Fruit fly (Drosophila melanogaster) whole organism: ENCODE results near the gene CG12316.

ENCODE experiments used
- CG8478 ChIP-seq: fragments of >200 bp; optimal IDR thresholded peaks from 2 replicates; lab custom pipeline; 2018; ENCODE audit warnings: inconsistent platforms
- Dll ChIP-seq: fragments of >200 bp; optimal IDR thresholded peaks from 2 replicates; lab custom pipeline; 2017
- EcR ChIP-seq, 2 experiments: fragments of >200 bp; optimal IDR thresholded peaks; 2 replicates each; lab custom pipeline; 2017; ENCODE audit warnings: missing biosample characterization in 2 of 2, missing genetic modification characterization in 2 of 2, missing genetic modification reagents in 2 of 2
- pan ChIP-seq: fragments of >200 bp; optimal IDR thresholded peaks from 2 replicates; lab custom pipeline; 2017
- psq ChIP-seq: fragments of >200 bp; optimal IDR thresholded peaks from 2 replicates; lab custom pipeline; 2017
- usp ChIP-seq: fragments of >200 bp; optimal IDR thresholded peaks from 2 replicates; lab custom pipeline; 2017; ENCODE audit warnings: missing biosample characterization, missing genetic modification characterization, mixed read lengths

CG12316 gene

DNA sequence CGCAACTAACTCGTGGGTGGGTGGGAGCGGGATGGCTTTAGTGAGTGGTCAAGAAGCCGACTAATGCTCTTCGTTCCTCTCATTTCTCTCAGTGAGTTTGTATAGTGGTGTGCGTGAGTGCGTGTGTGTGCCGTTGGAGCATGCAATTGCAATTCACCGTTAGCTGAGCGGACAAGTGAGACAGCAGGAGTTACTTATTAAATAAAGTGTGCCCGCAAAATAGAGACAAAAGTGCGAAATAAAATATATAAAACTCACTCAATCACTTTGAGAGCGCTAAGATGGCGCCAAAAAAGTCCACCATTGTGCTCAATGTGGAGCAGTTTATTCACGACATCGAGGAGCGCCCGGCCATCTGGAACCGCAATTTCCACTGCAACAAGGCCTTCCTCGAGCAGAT, 28.2 kb downstream of the CG12316 start:
- TF ChIP-seq Dll = no peak
- TF ChIP-seq pan (lab: Kevin White, UChicago) = no peak
- TF ChIP-seq EcR (GFP tag; optimal IDR thresholded peaks at IDR 0.05; lab: Kevin White, UChicago) = no peak
- TF ChIP-seq CG8478 (lab: Kevin White, UChicago) = no peak
- no peak for TF ChIP-seq psq (lab: Kevin White, UChicago)
- no peak for TF ChIP-seq usp (GFP tag; lab: Kevin White, UChicago)

DNA sequence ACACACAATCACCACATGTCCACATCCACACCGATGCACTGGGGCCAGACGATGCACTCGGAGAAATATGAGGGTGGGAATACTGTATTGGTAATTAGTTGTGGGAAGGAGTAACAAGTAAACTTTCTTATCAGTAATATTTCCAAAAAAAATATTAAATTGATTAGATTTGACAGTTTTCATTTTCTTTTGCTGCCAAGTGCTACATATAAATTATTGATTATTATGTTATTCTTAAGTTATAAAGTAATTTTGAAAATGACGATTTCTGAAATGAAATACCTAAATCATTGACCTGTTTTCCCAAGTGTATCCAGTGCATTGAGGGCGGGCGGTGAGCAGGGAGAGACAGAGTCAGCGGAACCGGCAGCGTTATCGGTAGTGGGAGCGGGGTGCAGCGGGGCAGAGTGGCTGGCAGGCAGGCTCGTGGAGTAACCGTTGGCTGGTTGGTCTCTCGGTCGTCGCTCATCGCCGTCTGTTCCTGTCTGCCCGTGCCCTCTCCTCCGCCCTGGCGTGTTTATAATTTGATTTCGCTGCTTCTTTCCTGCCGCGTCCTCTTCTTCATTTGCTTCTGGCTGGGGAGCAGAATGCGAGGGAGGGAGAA, 28.9 kb downstream of the CG12316 start:
- peak; percentile 53 for TF ChIP-seq pan (lab: Kevin White, UChicago)
- TF ChIP-seq psq (lab: Kevin White, UChicago) = no peak
- no peak for TF ChIP-seq EcR (GFP tag; optimal IDR thresholded peaks at IDR 0.05; lab: Kevin White, UChicago)

DNA sequence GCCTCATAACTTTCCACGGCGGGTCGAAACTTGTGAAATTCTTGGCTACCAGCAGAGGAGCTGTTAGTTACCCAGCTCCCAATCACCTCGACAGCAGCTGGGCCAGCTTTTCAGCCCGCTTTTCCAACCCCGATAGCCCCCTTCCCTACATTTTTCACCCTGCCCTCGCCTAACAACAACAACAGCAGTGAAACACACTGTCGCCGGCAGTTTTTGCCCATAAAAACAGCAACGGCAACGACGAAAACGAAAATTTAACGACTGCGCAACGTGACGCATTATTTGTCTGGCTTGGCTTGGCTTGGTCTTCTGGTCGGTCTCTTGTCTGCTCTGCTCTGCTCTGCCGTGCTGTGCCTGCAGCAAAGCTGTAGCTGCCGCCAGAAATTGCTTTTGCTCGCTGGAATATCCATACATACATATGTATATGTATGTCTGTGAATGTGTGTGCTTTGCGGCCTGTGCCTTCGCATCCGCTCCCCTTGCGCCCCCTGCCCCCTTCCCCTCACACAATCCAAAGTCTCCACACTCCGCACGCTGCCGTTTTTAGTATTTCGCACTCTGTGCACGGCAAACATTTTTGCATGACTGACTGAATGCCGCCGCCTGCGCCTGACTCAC, 29.5 kb downstream of the CG12316 start:
- TF ChIP-seq Dll = peak; percentile 52
- TF ChIP-seq CG8478 (lab: Kevin White, UChicago) = no peak
- peak in 1 of 2 experiments; percentile 39 for TF ChIP-seq EcR (GFP tag; optimal IDR thresholded peaks at IDR 0.05; lab: Kevin White, UChicago)
- no peak for TF ChIP-seq usp (GFP tag; lab: Kevin White, UChicago)

DNA sequence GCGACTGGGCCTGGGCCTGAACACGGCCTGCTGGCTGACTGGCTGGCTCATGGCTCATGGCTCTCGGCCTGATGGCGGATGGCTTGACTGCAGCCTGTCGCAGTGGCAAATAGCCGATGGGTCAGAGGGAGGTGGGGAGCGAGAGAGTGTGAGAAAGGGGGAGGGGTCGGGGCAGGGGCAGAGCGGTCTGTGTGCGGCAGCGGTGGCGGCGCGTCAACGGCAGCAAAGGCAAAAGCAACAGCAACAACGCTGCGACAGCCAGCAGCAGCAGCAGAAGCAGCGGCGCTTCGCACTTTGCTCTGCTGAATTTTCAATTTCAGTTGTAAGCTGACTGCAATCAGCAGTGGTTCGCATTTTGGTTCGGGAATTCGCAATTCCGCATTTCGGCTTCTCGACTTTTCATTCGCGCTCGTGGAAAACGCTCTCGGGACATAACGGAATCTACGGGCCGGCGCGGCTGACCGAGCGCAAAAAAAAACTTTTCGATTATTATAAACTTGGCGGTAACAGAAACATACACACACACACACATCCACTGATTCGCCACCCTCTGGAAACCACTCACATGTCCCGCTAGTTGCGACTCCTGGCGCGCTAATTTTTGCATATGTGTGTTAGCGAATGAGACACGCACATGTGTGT, 31.0 kb downstream of the CG12316 start, which contains the start of gene CG45071:
CG45071 (plus strand) TSS at position 317 of the 642 bp plus-strand sequence.
- TF ChIP-seq psq (lab: Kevin White, UChicago) (no peak), Dll (peak; percentile 48)

DNA sequence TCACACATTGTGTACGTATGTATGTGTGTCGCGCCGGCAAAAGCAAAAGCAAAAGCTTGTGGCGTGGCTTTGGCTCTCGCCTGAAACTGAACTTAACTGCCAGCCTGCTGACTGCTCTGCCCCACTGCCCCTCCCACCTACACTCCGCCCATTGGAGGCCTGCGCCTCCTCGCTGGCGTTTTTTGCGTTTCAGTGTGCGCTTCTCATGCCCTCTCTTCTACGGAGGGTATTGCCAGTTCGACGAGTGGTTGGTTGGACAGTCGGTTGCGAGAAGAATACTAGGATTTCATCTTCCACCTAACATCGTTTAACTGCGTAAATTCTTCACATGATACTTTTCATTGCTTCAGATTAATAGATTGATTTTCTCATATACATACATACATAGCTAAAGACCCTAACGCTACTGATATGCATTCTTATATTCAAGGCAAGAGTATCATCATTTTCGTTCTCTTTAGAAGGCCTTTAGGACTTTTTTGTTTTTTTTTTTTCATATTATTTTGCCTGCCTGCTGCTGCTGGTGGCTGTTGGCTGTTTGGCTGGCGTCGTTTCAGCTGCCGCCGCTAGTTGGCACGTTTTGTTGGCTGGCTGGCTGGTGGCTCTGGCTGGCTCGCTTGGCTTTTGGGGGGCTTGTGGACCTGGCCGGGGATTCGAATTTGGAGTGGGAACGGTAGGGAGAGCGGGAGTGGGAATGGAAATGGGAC, 31.7 kb downstream of the CG12316 start:
- TF ChIP-seq pan (lab: Kevin White, UChicago) (no peak), usp (GFP tag; lab: Kevin White, UChicago) (no peak), CG8478 (lab: Kevin White, UChicago) (no peak), Dll (no peak), psq (lab: Kevin White, UChicago) (no peak), EcR (GFP tag; optimal IDR thresholded peaks at IDR 0.05; lab: Kevin White, UChicago) (no peak)

DNA sequence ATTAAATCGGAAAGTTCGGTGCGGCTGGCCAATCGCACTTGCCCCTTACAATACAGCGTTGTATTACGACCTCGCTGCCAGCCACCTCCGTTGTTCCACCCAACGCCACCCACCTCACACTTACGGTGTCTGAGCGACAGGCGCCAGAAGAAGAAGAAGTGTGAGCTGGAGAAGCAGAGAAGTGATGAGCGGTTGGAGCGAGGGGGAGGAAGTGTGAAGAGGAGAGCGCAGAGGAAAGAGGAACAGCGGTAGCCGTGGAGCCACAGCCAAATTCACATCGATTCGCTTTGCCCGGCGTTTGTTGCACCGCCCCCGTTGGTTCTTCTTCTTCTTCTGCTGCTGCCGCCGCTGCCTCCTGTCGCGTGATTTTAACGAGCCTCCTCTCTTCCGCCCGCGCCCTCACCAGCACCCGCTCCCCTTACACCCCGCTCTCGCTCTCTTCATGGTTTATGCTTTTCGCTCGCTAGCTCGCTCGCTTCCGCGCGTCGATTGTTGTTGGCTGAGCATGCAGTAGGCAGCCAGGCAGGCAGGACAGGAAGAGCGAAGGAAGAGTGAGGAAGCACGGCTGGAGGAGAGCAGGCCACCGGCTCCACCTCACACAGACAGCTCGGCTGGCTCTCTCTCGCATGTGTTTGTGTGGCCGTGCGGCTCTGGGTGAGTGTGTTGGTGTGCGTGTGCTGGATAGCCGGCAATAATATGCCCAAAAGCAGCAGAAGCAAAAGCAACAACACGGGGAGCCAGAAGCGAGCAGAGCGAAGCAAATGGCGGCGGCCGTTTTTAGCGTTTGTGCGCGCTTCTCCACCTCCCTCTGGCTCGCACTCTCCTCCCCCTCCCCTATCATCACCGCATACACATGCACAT, 32.5 kb downstream of the CG12316 start:
- no peak for TF ChIP-seq EcR (GFP tag; optimal IDR thresholded peaks at IDR 0.05; lab: Kevin White, UChicago)
- TF ChIP-seq usp (GFP tag; lab: Kevin White, UChicago) = no peak
- no peak for TF ChIP-seq pan (lab: Kevin White, UChicago)
- TF ChIP-seq Dll = peak; percentile 65
- peak; percentile 21 for TF ChIP-seq CG8478 (lab: Kevin White, UChicago)

DNA sequence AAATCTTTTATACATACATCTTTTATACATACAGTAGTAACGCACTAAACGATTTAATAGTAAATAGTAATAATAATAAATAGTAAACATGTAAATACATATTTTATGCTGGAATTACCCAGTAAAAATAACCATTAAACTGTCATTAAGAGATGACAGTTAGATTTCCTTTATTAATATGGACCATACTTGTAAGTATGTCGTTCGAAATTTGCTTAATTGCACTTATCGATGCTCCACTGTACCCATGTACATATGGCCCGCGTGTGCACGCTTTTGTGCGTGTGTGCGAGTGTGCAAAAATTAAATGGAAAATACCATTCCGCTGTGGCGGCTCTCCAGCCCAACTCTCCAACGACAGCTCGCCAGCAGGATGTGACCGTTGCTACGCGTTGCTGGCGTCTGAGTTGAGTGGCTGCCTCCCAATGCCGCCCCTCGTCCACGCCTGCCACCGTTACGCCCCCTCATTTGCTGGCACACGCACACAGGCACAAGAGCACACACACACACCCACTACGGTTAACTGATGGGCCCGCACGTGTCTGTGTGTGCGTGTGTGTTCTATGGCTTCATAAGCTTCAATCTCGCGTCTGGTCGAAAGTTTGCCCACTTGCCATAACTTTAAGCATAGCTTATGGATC, 33.9 kb downstream of the CG12316 start:
- TF ChIP-seq pan (lab: Kevin White, UChicago) = no peak
- TF ChIP-seq Dll = peak; percentile 28
- no peak for TF ChIP-seq EcR (GFP tag; optimal IDR thresholded peaks at IDR 0.05; lab: Kevin White, UChicago)
- TF ChIP-seq psq (lab: Kevin White, UChicago) = no peak
- no peak for TF ChIP-seq CG8478 (lab: Kevin White, UChicago)

DNA sequence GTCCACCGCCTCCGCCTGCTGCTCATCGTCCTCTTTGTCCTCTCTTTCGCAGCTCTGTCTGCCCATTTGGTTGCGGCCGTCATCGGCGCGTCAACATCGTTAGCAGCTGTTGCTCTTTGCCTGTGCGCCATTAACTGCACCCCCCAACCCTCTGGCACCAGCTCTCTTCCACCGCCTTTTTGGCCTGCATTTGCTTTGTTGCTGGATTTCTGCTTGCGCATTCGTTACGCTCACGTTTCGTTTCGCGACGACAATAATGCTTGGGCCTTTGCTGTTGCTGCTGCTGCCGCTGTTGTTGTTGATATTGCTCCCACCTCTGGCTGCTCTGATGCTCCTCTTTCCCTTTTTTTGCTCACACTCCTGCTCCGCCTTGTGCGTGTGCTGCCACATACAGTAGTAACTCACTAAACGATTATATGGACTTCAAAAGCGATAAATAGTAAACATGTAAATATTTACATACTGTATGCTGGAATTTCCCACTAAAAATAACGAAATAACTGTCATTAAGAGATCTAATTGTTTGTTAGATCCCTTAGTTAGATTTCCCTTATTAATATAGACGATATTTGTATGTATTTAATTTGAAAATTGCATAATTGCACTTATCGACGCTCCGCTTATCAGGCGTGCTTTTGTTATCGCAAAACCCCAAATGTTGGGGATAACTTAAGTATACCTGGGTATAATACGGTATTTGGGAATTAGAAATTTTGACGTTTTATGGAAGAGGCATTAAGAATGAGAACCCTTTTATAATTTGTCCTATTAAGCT, 34.9 kb downstream of the CG12316 start:
- TF ChIP-seq pan (lab: Kevin White, UChicago) (no peak), Dll (peak; percentile 68)

DNA sequence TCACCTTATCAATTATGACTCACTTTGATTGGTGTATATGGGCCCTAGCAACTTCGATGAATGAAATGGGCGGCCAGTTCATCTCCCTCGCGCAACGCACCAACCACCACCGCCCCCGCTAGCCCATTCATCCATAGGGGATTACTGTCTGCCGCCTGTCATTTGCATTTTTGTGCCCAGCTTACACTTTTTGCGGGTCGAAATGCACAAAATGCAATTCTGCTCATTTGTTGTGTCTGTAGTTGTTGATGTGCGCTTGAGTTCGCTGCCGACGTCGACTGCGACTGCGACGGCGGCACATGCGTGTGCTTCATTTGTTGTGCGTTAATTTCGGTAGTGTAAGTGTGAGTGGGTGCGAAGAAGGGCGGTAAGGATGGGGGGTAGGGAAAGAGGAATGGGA, 35.8 kb downstream of the CG12316 start:
- no peak for TF ChIP-seq CG8478 (lab: Kevin White, UChicago)
- TF ChIP-seq psq (lab: Kevin White, UChicago) = no peak
- TF ChIP-seq pan (lab: Kevin White, UChicago) = no peak
- no peak for TF ChIP-seq Dll
- TF ChIP-seq usp (GFP tag; lab: Kevin White, UChicago) = no peak
- TF ChIP-seq EcR (GFP tag; optimal IDR thresholded peaks at IDR 0.05; lab: Kevin White, UChicago) = no peak

DNA sequence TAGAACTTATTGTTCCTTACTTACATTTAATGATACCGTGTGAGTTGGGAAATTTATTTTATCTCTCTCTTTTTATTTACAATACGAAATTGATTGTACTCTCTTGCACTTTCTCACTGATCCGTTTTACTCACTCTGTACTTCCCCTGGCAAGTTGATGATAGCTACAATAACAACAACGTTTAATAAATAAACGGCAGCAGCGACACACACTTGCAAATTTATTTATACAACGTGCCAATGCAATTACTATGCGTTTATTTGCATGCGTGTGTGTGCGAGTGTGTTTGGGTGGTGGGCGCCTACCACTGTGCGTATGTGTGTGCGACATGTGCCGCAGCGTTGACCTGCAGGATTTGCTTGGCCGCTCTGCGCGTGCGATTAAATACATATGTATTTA, 37.2 kb downstream of the CG12316 start:
- TF ChIP-seq pan (lab: Kevin White, UChicago) = no peak
